Fruit fly (Drosophila melanogaster) whole organism, wandering third instar larva: Measurements from ENCODE around the gene CG31609.

Experiments
- Abd-B ChIP-seq: fragments of >200 bp; optimal IDR thresholded peaks from 2 replicates; lab custom pipeline; 2017; ENCODE audit warnings: missing biosample characterization, missing genetic modification characterization
- CG32264 ChIP-seq: fragments of 200-800 bp; sonication (Bioruptor generic); optimal IDR thresholded peaks from 2 replicates; lab custom pipeline; 2016; ENCODE audit warnings: missing biosample characterization, missing genetic modification characterization
- CG9705 ChIP-seq: fragments of 200-800 bp; sonication (Bioruptor generic); optimal IDR thresholded peaks from 2 replicates; lab custom pipeline; 2018; ENCODE audit warnings: missing biosample characterization, mild to moderate bottlenecking, missing genetic modification characterization
- CrebA ChIP-seq: fragments of 200-800 bp; sonication (Bioruptor generic); optimal IDR thresholded peaks from 2 replicates; lab custom pipeline; 2016; ENCODE audit warnings: missing biosample characterization, mild to moderate bottlenecking, missing genetic modification characterization, borderline replicate concordance
- Dfd ChIP-seq: fragments of >200 bp; optimal IDR thresholded peaks from 2 replicates; lab custom pipeline; 2017; ENCODE audit warnings: missing biosample characterization, missing genetic modification characterization
- Dif ChIP-seq: fragments of 200-275, 200-300 bp; sonication (Bioruptor generic); optimal IDR thresholded peaks from 2 replicates; lab custom pipeline; 2018; ENCODE audit warnings: missing biosample characterization, missing genetic modification characterization; ENCODE audit not compliant: partially characterized antibody
- GATAd ChIP-seq: sonication (Bioruptor generic); optimal IDR thresholded peaks from 2 replicates; lab custom pipeline; 2016; ENCODE audit warnings: missing biosample characterization, missing genetic modification characterization
- HLH106 ChIP-seq: fragments of 200-800 bp; optimal IDR thresholded peaks from 3 replicates; lab custom pipeline; 2019; ENCODE audit warnings: missing biosample characterization, mild to moderate bottlenecking, missing genetic modification characterization, moderate library complexity
- Hnf4 ChIP-seq: fragments of 200-800 bp; sonication (Bioruptor generic); optimal IDR thresholded peaks from 2 replicates; lab custom pipeline; 2016; ENCODE audit warnings: missing biosample characterization, mild to moderate bottlenecking, missing genetic modification characterization
- Hr78 ChIP-seq: fragments of >200 bp; optimal IDR thresholded peaks from 2 replicates; lab custom pipeline; 2017; ENCODE audit warnings: missing biosample characterization, missing genetic modification characterization
- Hr83 ChIP-seq: fragments of 200-300 bp; sonication (Bioruptor generic); optimal IDR thresholded peaks from 2 replicates; lab custom pipeline; 2016; ENCODE audit warnings: missing biosample characterization, mild to moderate bottlenecking, missing genetic modification characterization, moderate library complexity; ENCODE audit not compliant: poor library complexity, severe bottlenecking
- Jra ChIP-seq: sonication (Bioruptor generic); optimal IDR thresholded peaks from 2 replicates; lab custom pipeline; 2016; ENCODE audit warnings: missing biosample characterization, missing genetic modification characterization
- Mio ChIP-seq: sonication (Bioruptor generic); optimal IDR thresholded peaks from 2 replicates; lab custom pipeline; 2016; ENCODE audit warnings: missing biosample characterization, missing genetic modification characterization
- Myc ChIP-seq: fragments of >200 bp; optimal IDR thresholded peaks from 2 replicates; lab custom pipeline; 2017
- N ChIP-seq: fragments of >200 bp; optimal IDR thresholded peaks from 2 replicates; lab custom pipeline; 2018; ENCODE audit warnings: missing biosample characterization, missing external identifiers, missing genetic modification characterization
- OdsH ChIP-seq: fragments of 200-800 bp; sonication (Bioruptor generic); optimal IDR thresholded peaks from 2 replicates; lab custom pipeline; 2016; ENCODE audit warnings: missing biosample characterization, mild to moderate bottlenecking, missing genetic modification characterization
- Rel ChIP-seq, 2 experiments: fragments of 200-800 bp; sonication (Bioruptor generic) in 1 of 2; optimal IDR thresholded peaks; 2 replicates in 1 of 2; 3 replicates in 1 of 2; lab custom pipeline; 2016 to 2019; ENCODE audit warnings: mild to moderate bottlenecking in 2 of 2, missing biosample characterization in 2 of 2, missing genetic modification characterization in 2 of 2, moderate library complexity in 1 of 2
- Sp1 ChIP-seq: fragments of 200-800 bp; sonication (Bioruptor generic); optimal IDR thresholded peaks from 3 replicates; lab custom pipeline; 2019; ENCODE audit warnings: missing biosample characterization, mild to moderate bottlenecking, missing genetic modification characterization, moderate library complexity
- Vsx2 ChIP-seq: fragments of 200-300, 225-300 bp; sonication (Bioruptor generic); optimal IDR thresholded peaks from 2 replicates; lab custom pipeline; 2018; ENCODE audit warnings: missing biosample characterization, missing genetic modification characterization; ENCODE audit not compliant: partially characterized antibody
- br ChIP-seq: fragments of 200-800 bp; sonication (Bioruptor generic); optimal IDR thresholded peaks from 2 replicates; lab custom pipeline; 2016; ENCODE audit warnings: missing biosample characterization, missing genetic modification characterization
- brk ChIP-seq: fragments of 200-800 bp; sonication (Bioruptor generic); optimal IDR thresholded peaks from 2 replicates; lab custom pipeline; 2016; ENCODE audit warnings: missing biosample characterization, mild to moderate bottlenecking, missing genetic modification characterization
- dl ChIP-seq, 2 experiments: fragments of 175-275, 200-275 bp in 1 of 2; fragments of 200-275 bp in 1 of 2; sonication (Bioruptor generic); optimal IDR thresholded peaks; lab custom pipeline; 2018; ENCODE audit warnings: mild to moderate bottlenecking in 2 of 2, missing biosample characterization in 2 of 2, missing genetic modification characterization in 2 of 2, moderate library complexity in 2 of 2; ENCODE audit not compliant: partially characterized antibody in 2 of 2, insufficient read depth in 1 of 2
- dmrt93B ChIP-seq: fragments of 200-800 bp; sonication (Bioruptor generic); optimal IDR thresholded peaks from 2 replicates; lab custom pipeline; 2018; ENCODE audit warnings: missing biosample characterization, mild to moderate bottlenecking, missing genetic modification characterization
- dsf ChIP-seq: sonication (Bioruptor generic); optimal IDR thresholded peaks from 2 replicates; lab custom pipeline; 2016; ENCODE audit warnings: missing biosample characterization, missing genetic modification characterization, borderline replicate concordance
- ey ChIP-seq: fragments of 200-800 bp; sonication (Bioruptor generic); optimal IDR thresholded peaks from 2 replicates; lab custom pipeline; 2016; ENCODE audit warnings: missing biosample characterization, missing genetic modification characterization
- foxo ChIP-seq, 2 experiments: fragments of 200-800 bp; sonication (Bioruptor generic); optimal IDR thresholded peaks; 2 replicates in 1 of 2; 3 replicates in 1 of 2; lab custom pipeline; 2016 to 2017; ENCODE audit warnings: missing biosample characterization in 2 of 2, missing genetic modification characterization in 2 of 2
- fru ChIP-seq: fragments of 200-800 bp; sonication (Bioruptor generic); optimal IDR thresholded peaks from 3 replicates; lab custom pipeline; 2016; ENCODE audit warnings: missing biosample characterization, mild to moderate bottlenecking, missing genetic modification characterization
- h ChIP-seq: fragments of 200-800 bp; sonication (Bioruptor generic); optimal IDR thresholded peaks from 3 replicates; lab custom pipeline; 2016; ENCODE audit warnings: missing biosample characterization, mild to moderate bottlenecking, missing genetic modification characterization
- lola ChIP-seq: fragments of >200 bp; optimal IDR thresholded peaks from 2 replicates; lab custom pipeline; 2017; ENCODE audit warnings: missing biosample characterization, missing genetic modification characterization
- pan ChIP-seq: fragments of >200 bp; optimal IDR thresholded peaks from 2 replicates; lab custom pipeline; 2017
- psq ChIP-seq: fragments of 200-800 bp; sonication (Bioruptor generic); optimal IDR thresholded peaks from 3 replicates; lab custom pipeline; 2017; ENCODE audit warnings: missing biosample characterization, mild to moderate bottlenecking, missing genetic modification characterization, moderate library complexity
- rgr ChIP-seq: fragments of 200-800 bp; sonication (Bioruptor generic); optimal IDR thresholded peaks from 3 replicates; lab custom pipeline; 2016; ENCODE audit warnings: missing biosample characterization, mild to moderate bottlenecking, missing genetic modification characterization
- sage ChIP-seq: fragments of 200-800 bp; sonication (Bioruptor generic); optimal IDR thresholded peaks from 2 replicates; lab custom pipeline; 2016; ENCODE audit warnings: missing biosample characterization, mild to moderate bottlenecking, missing genetic modification characterization
- sv ChIP-seq: fragments of 200-800 bp; sonication (Bioruptor generic); optimal IDR thresholded peaks from 3 replicates; lab custom pipeline; 2016; ENCODE audit warnings: missing biosample characterization, missing genetic modification characterization
- tai ChIP-seq: sonication (Bioruptor generic); optimal IDR thresholded peaks from 2 replicates; lab custom pipeline; 2016; ENCODE audit warnings: missing biosample characterization, missing genetic modification characterization
- usp ChIP-seq: fragments of >200 bp; optimal IDR thresholded peaks from 2 replicates; lab custom pipeline; 2017; ENCODE audit warnings: missing biosample characterization, missing genetic modification characterization
- woc ChIP-seq: sonication (Bioruptor generic); optimal IDR thresholded peaks from 2 replicates; lab custom pipeline; 2016; ENCODE audit warnings: missing biosample characterization, mild to moderate bottlenecking, missing genetic modification characterization

CG31609 gene

dm6 chr2L:9123707-9124106 is 26.3 kb downstream of the CG31609 start:
- no peak for TF ChIP-seq Mio (GFP tag; lab: Kevin White, UChicago)
- no peak for TF ChIP-seq N (GFP tag; lab: Kevin White, UChicago)
- no peak for TF ChIP-seq Rel (GFP tag; optimal IDR thresholded peaks at IDR 0.05; lab: Kevin White, UChicago)
- TF ChIP-seq Rel (tag; optimal IDR thresholded peaks at IDR 0.05; lab: Kevin White, UChicago) = no peak
- no peak for TF ChIP-seq usp (GFP tag; lab: Kevin White, UChicago)
- TF ChIP-seq lola (GFP tag; lab: Kevin White, UChicago) = no peak
- TF ChIP-seq Myc (lab: Kevin White, UChicago) = no peak
- no peak for TF ChIP-seq ey (GFP tag; lab: Kevin White, UChicago)

- TF ChIP-seq h (GFP tag; lab: Kevin White, UChicago) = no peak
- TF ChIP-seq sv (GFP tag; lab: Kevin White, UChicago) = no peak
- TF ChIP-seq ey (GFP tag; lab: Kevin White, UChicago) = no peak
- no peak for TF ChIP-seq woc
- no peak for TF ChIP-seq dl (GFP tag; optimal IDR thresholded peaks at IDR 0.05; lab: Kevin White, UChicago; ENCODE audit: insufficient read depth in 1 of 2, partially characterized antibody in 2 of 2)
- no peak for TF ChIP-seq Hnf4 (GFP tag; lab: Kevin White, UChicago)
- TF ChIP-seq Dfd (GFP tag; lab: Kevin White, UChicago) = no peak
- TF ChIP-seq fru = no peak
- TF ChIP-seq Rel (GFP tag; optimal IDR thresholded peaks at IDR 0.05; lab: Kevin White, UChicago) = no peak
- no peak for TF ChIP-seq Rel (tag; optimal IDR thresholded peaks at IDR 0.05; lab: Kevin White, UChicago)
- TF ChIP-seq HLH106 (tag; lab: Kevin White, UChicago) = no peak
- TF ChIP-seq lola (GFP tag; lab: Kevin White, UChicago) = no peak
- TF ChIP-seq Abd-B (GFP tag; lab: Kevin White, UChicago) = no peak
- TF ChIP-seq dsf = no peak
Observed at dm6 chr2L:9124448-9124847, 27.1 kb downstream of the CG31609 start.

DNA sequence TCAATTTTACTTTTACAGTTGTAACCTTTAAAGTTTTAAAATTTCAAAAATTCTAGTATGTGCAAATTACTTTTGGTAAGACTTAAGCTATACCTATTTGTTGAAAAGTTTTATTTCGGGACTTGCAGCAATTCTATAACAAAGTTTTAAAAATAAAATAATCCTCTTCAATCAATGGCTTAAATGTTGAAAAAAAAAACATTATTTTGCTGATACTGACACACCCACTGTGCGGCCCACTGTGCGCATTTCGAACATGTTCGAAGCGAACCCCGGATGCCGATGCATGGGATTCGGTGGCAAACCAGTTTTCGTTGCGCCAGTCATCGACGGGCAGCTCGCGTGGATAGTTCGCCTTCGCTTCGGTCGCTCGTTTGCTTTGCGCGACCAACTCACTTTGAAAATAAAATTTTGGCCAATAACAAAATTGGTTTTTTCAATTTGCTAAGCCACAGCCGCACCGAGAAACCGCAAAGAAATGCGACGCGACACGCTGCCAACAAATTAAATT is 28.1 kb downstream of the CG31609 start, which contains the start of gene CG32982:
CG32982 (plus strand) TSS at position 320 of the 511 bp plus-strand sequence.
- peak; percentile 29 for TF ChIP-seq Myc (lab: Kevin White, UChicago)
- TF ChIP-seq Mio (GFP tag; lab: Kevin White, UChicago) = peak; percentile 60
- peak; percentile 6 to 90 for TF ChIP-seq foxo (GFP tag; optimal IDR thresholded peaks at IDR 0.05; lab: Kevin White, UChicago)
- TF ChIP-seq brk (GFP tag; lab: Kevin White, UChicago) = peak; percentile 33
- TF ChIP-seq Sp1 (GFP tag; lab: Kevin White, UChicago) = peak; percentile 86
- TF ChIP-seq CG32264 (GFP tag; lab: Kevin White, UChicago) = peak; percentile 39
- peak; percentile 86 for TF ChIP-seq h (GFP tag; lab: Kevin White, UChicago)
- peak; percentile 66 for TF ChIP-seq Hnf4 (GFP tag; lab: Kevin White, UChicago)
- TF ChIP-seq CrebA (GFP tag; lab: Kevin White, UChicago) = no peak
- peak; percentile 83 for TF ChIP-seq Dif (GFP tag; lab: Kevin White, UChicago)
- peak; percentile 83 for TF ChIP-seq rgr (GFP tag; lab: Kevin White, UChicago)
- no peak for TF ChIP-seq N (GFP tag; lab: Kevin White, UChicago)
- peak; percentile 31 for TF ChIP-seq tai (GFP tag; lab: Kevin White, UChicago)
- TF ChIP-seq pan (lab: Kevin White, UChicago) = no peak
- TF ChIP-seq HLH106 (tag; lab: Kevin White, UChicago) = peak; percentile 89
- peak; percentile 30 for TF ChIP-seq Jra (GFP tag; lab: Kevin White, UChicago)
- no peak for TF ChIP-seq usp (GFP tag; lab: Kevin White, UChicago)
- TF ChIP-seq sv (GFP tag; lab: Kevin White, UChicago) = peak; percentile 91
- no peak for TF ChIP-seq Abd-B (GFP tag; lab: Kevin White, UChicago)
- peak; percentile 5 for TF ChIP-seq sage (GFP tag; lab: Kevin White, UChicago)
- TF ChIP-seq Rel (GFP tag; optimal IDR thresholded peaks at IDR 0.05; lab: Kevin White, UChicago) = no peak
- peak; percentile 34 for TF ChIP-seq Rel (tag; optimal IDR thresholded peaks at IDR 0.05; lab: Kevin White, UChicago)
- peak; percentile 88 for TF ChIP-seq CG9705 (GFP tag; lab: Kevin White, UChicago)
- TF ChIP-seq GATAd (GFP tag; lab: Kevin White, UChicago) = no peak
- peak; percentile 80 for TF ChIP-seq OdsH (GFP tag; lab: Kevin White, UChicago)
- TF ChIP-seq br = peak; percentile 85
- peak; percentile 77 for TF ChIP-seq woc
- peak; percentile 66 for TF ChIP-seq Vsx2 (GFP tag; lab: Kevin White, UChicago)
- peak; percentile 58 for TF ChIP-seq ey (GFP tag; lab: Kevin White, UChicago)
- no peak for TF ChIP-seq Hr78 (GFP tag; lab: Kevin White, UChicago)
- TF ChIP-seq dmrt93B = peak; percentile 77
- TF ChIP-seq psq = peak; percentile 71
- TF ChIP-seq fru = peak; percentile 89
- peak; percentile 67 for TF ChIP-seq Hr83 (GFP tag; lab: Kevin White, UChicago)
